ENCODE assay signal across 4 fruit fly cellular contexts in the genomic region with DNA sequence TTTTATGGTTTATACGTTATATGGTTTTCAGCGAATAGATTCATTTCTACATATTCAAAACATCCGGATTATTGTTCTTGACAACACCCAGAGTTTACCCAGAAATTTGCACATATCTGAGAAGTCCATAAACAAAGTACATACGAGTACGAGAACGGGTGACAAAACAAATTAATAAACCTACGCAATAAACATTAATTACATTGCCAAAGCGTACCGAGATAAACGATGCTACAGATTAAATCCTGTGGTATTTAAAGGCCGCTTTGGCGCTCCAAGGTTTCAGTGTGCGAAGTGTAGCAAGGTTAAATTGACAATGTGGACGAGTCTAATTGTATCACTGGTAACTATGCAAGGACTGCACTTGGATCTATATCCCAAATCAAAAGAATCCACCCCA.
A peak's percentile ranks its signal among the peaks of the same experiment; 100 is the strongest.
TF ChIP-seq lines count a peak whose summit lies in the region.

A gene (plus strand): TSS at position 301 of the 400 bp plus-strand sequence.

- TF ChIP-seq CTCF in whole organism, embryonic (GFP tag; optimal IDR thresholded peaks at IDR 0.05; lab: Kevin White, UChicago) = no peak

TF ChIP-seq in whole organism, adult, 20 proteins besides CTCF, POLR2A, EP300 and RAD21:
- TF ChIP-seq CG7045 (GFP tag; optimal IDR thresholded peaks at IDR 0.05; lab: Kevin White, UChicago) (peak; percentile 55), bab1 (GFP tag; optimal IDR thresholded peaks at IDR 0.05; lab: Kevin White, UChicago) (no peak), CG12768 (GFP tag; optimal IDR thresholded peaks at IDR 0.05; lab: Kevin White, UChicago) (peak; percentile 11)

TF ChIP-seq in whole organism, embryonic, 481 proteins besides CTCF, POLR2A, EP300 and RAD21:
- 0 out of 2 replicates have a peak, but pooled peaks have one; percentile 12 for TF ChIP-seq Rfx (GFP tag; IDR thresholded peaks at IDR 0.05; lab: Robert Waterston, UW)
- TF ChIP-seq Blimp-1 (GFP tag; optimal IDR thresholded peaks at IDR 0.05; lab: Kevin White, UChicago) = no peak

TF ChIP-seq in whole organism, prepupa, 60 proteins besides CTCF, POLR2A, EP300 and RAD21:
- TF ChIP-seq eg (GFP tag; IDR thresholded peaks at IDR 0.05; lab: Robert Waterston, UW) (no peak), CG3919 (GFP tag; optimal IDR thresholded peaks at IDR 0.05; lab: Kevin White, UChicago) (no peak), CG6854 (GFP tag; optimal IDR thresholded peaks at IDR 0.05; lab: Kevin White, UChicago) (peak; percentile 0)

TF ChIP-seq in whole organism, wandering third instar larva, 38 proteins besides CTCF, POLR2A, EP300 and RAD21:
- TF ChIP-seq sage (GFP tag; optimal IDR thresholded peaks at IDR 0.05; lab: Kevin White, UChicago) (no peak), Myc (optimal IDR thresholded peaks at IDR 0.05; lab: Kevin White, UChicago) (no peak), Hr83 (GFP tag; optimal IDR thresholded peaks at IDR 0.05; lab: Kevin White, UChicago; ENCODE audit: poor library complexity, severe bottlenecking) (peak; percentile 18), pan (optimal IDR thresholded peaks at IDR 0.05; lab: Kevin White, UChicago) (no peak), CG32264 (GFP tag; optimal IDR thresholded peaks at IDR 0.05; lab: Kevin White, UChicago) (no peak), foxo (GFP tag; optimal IDR thresholded peaks at IDR 0.05; lab: Kevin White, UChicago) (no peak), Vsx2 (GFP tag; optimal IDR thresholded peaks at IDR 0.05; lab: Kevin White, UChicago; ENCODE audit: partially characterized antibody) (no peak), Sp1 (GFP tag; optimal IDR thresholded peaks at IDR 0.05; lab: Kevin White, UChicago) (peak; percentile 31), rgr (GFP tag; optimal IDR thresholded peaks at IDR 0.05; lab: Kevin White, UChicago) (no peak), tai (GFP tag; optimal IDR thresholded peaks at IDR 0.05; lab: Kevin White, UChicago) (no peak), lola (GFP tag; optimal IDR thresholded peaks at IDR 0.05; lab: Kevin White, UChicago) (no peak), GATAd (GFP tag; optimal IDR thresholded peaks at IDR 0.05; lab: Kevin White, UChicago) (no peak), Dif (GFP tag; optimal IDR thresholded peaks at IDR 0.05; lab: Kevin White, UChicago; ENCODE audit: partially characterized antibody) (no peak), usp (GFP tag; optimal IDR thresholded peaks at IDR 0.05; lab: Kevin White, UChicago) (no peak), Hnf4 (GFP tag; optimal IDR thresholded peaks at IDR 0.05; lab: Kevin White, UChicago) (peak; percentile 18), fru (GFP tag; optimal IDR thresholded peaks at IDR 0.05; lab: Kevin White, UChicago) (no peak), Abd-B (GFP tag; optimal IDR thresholded peaks at IDR 0.05; lab: Kevin White, UChicago) (no peak), psq (GFP tag; optimal IDR thresholded peaks at IDR 0.05; lab: Kevin White, UChicago) (no peak), dl (GFP tag; optimal IDR thresholded peaks at IDR 0.05; lab: Kevin White, UChicago; ENCODE audit: insufficient read depth in 1 of 2, partially characterized antibody in 2 of 2) (no peak), Hr78 (GFP tag; optimal IDR thresholded peaks at IDR 0.05; lab: Kevin White, UChicago) (no peak), Jra (GFP tag; optimal IDR thresholded peaks at IDR 0.05; lab: Kevin White, UChicago) (no peak), jim (GFP tag; optimal IDR thresholded peaks at IDR 0.05; lab: Kevin White, UChicago) (no peak), br (GFP tag; optimal IDR thresholded peaks at IDR 0.05; lab: Kevin White, UChicago) (no peak), ey (GFP tag; optimal IDR thresholded peaks at IDR 0.05; lab: Kevin White, UChicago) (no peak), N (GFP tag; optimal IDR thresholded peaks at IDR 0.05; lab: Kevin White, UChicago) (no peak), sv (GFP tag; optimal IDR thresholded peaks at IDR 0.05; lab: Kevin White, UChicago) (no peak), dsf (GFP tag; optimal IDR thresholded peaks at IDR 0.05; lab: Kevin White, UChicago; ENCODE audit: borderline replicate concordance) (no peak)
